Fruit fly (Drosophila melanogaster): Measurements from ENCODE around the gene HUWE1.

The HUWE1 gene

DNA sequence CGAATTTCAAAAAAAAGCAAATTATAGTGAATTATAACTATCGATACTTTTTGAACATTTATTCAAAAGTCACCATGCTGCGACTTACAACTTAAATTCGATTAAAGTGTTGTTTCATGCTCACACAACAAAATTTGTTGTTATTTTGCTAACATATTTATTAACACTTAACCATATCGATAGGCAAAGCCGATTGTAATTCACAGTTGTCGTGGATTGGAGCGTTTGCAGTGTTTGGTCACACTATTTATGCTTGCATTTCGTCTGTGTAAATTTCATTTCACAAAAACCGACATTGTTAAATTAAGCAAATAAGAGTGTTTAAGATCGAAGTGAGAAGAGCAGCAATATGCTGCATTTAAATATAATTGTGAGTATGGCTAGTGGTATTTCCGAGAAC is at the start of gene HUWE1:
HUWE1 (plus strand) TSS at position 220 of the 400 bp plus-strand sequence.
- TF ChIP-seq CG12605 (GFP tag; IDR thresholded peaks at IDR 0.05) (no peak), CG14655 (GFP tag; optimal IDR thresholded peaks at IDR 0.05) (no peak), CG15710 (tag; optimal IDR thresholded peaks at IDR 0.05) (peak; percentile 1), CG17806 (tag; optimal IDR thresholded peaks at IDR 0.05) (no peak), gl (tag; optimal IDR thresholded peaks at IDR 0.05) (no peak), CG34367 (tag; optimal IDR thresholded peaks at IDR 0.05) (no peak)

DNA sequence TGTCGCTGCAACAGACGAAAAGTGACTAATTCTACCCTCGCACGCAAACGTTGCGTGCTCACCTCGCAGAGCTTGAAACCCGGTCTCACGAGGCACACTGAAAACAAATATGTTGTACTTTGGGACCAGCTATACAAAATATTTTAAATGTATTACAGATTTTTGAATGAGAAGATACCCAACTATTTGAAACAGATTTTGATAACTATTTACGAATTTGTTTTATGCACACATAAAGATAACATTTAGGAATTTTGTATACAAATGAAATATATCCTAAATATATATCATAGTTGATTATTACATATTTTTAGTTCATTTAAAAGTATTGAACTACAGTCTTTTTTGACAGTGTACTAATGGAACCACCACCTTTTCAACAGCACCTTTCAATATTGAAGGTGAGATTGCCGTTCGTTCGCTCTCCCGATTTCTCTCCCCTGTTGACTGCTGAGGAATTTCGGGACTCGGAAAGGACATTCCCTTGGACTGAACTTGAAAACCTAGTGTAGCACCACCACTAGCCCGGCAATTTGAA is 41.3 kb upstream of the HUWE1 start, which contains the start of gene CG15646:
CG15646 (minus strand) TSS at position 4 of the 538 bp plus-strand sequence.
- peak; percentile 77 for TF ChIP-seq Snoo (tag; optimal IDR thresholded peaks at IDR 0.05)
- TF ChIP-seq CG13204 (GFP tag; optimal IDR thresholded peaks at IDR 0.05) = peak; percentile 23
- TF ChIP-seq CG17806 (tag; optimal IDR thresholded peaks at IDR 0.05) = peak; percentile 83
- TF ChIP-seq fd96Ca (GFP tag; IDR thresholded peaks at IDR 0.05) = no peak
- peak; percentile 58 for TF ChIP-seq D1 (tag; optimal IDR thresholded peaks at IDR 0.05)
- TF ChIP-seq CG9948 (tag; optimal IDR thresholded peaks at IDR 0.05) = peak; percentile 84
- TF ChIP-seq Pif1B (GFP tag; optimal IDR thresholded peaks at IDR 0.05) = peak; percentile 54
- TF ChIP-seq CG10348 (GFP tag; IDR thresholded peaks at IDR 0.05) = no peak
- TF ChIP-seq CG8301 (tag; optimal IDR thresholded peaks at IDR 0.05) = peak; percentile 66
- peak; percentile 52 for TF ChIP-seq Pif1A (GFP tag; optimal IDR thresholded peaks at IDR 0.05)
- TF ChIP-seq CG14655 (GFP tag; optimal IDR thresholded peaks at IDR 0.05) = peak; percentile 73
- peak; percentile 45 for TF ChIP-seq gl (tag; optimal IDR thresholded peaks at IDR 0.05)
- TF ChIP-seq CG4496 (GFP tag; IDR thresholded peaks at IDR 0.05) = peak; percentile 33; the same call in 1 of the 3 replicates
- peak; percentile 80 for TF ChIP-seq CG15710 (tag; optimal IDR thresholded peaks at IDR 0.05)
- TF ChIP-seq Ets98B (GFP tag; IDR thresholded peaks at IDR 0.05) = no peak
- TF ChIP-seq EcR (GFP tag; optimal IDR thresholded peaks at IDR 0.05) = no peak
- TF ChIP-seq CG32121 (GFP tag; IDR thresholded peaks at IDR 0.05) = no peak
- peak; percentile 87 for TF ChIP-seq CG8159 (tag; optimal IDR thresholded peaks at IDR 0.05)
- peak; percentile 72 for TF ChIP-seq CG34367 (tag; optimal IDR thresholded peaks at IDR 0.05)
- no peak for TF ChIP-seq CG12605 (GFP tag; IDR thresholded peaks at IDR 0.05)
- no peak for TF ChIP-seq rn (GFP tag; IDR thresholded peaks at IDR 0.05)

dm6 chrX:15674337-15674736 is 38.1 kb upstream of the HUWE1 start:
- no peak for TF ChIP-seq CG14655 (GFP tag; optimal IDR thresholded peaks at IDR 0.05)
- TF ChIP-seq CG32121 (GFP tag; IDR thresholded peaks at IDR 0.05) = no peak
- no peak for TF ChIP-seq CG15710 (tag; optimal IDR thresholded peaks at IDR 0.05)
- no peak for TF ChIP-seq CG4496 (GFP tag; IDR thresholded peaks at IDR 0.05)
- TF ChIP-seq Snoo (tag; optimal IDR thresholded peaks at IDR 0.05) = no peak
- no peak for TF ChIP-seq EcR (GFP tag; optimal IDR thresholded peaks at IDR 0.05)
- TF ChIP-seq CG12605 (GFP tag; IDR thresholded peaks at IDR 0.05) = no peak

DNA sequence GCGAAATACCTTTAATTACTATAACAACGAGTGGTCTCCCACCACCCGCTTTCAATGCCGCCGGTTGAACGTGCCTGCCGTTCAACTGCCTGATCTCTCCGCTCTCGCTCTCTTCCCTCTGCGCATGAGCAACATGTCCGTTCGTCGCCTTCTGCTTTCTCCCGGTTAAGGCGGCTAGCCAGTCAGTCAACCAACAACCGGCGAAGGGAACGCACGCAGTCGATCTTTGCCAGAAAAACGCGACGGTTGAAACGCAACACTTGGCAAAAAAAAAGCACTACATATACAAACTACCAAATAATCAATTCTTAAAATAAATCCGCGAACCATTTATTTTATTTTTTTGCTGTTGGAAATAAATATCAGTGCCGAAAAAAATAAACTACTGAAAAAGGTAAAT is 37.1 kb upstream of the HUWE1 start, which contains the start of gene CG12708:
CG12708 (plus strand) TSS at position 183 of the 400 bp plus-strand sequence.
- TF ChIP-seq CG8159 (tag; optimal IDR thresholded peaks at IDR 0.05) = no peak
- no peak for TF ChIP-seq CG9948 (tag; optimal IDR thresholded peaks at IDR 0.05)
- peak; percentile 6 for TF ChIP-seq CG8301 (tag; optimal IDR thresholded peaks at IDR 0.05)
- peak; percentile 18 for TF ChIP-seq CG14655 (GFP tag; optimal IDR thresholded peaks at IDR 0.05)
- TF ChIP-seq CG32121 (GFP tag; IDR thresholded peaks at IDR 0.05) = no peak
- peak; percentile 19 for TF ChIP-seq EcR (GFP tag; optimal IDR thresholded peaks at IDR 0.05)
- TF ChIP-seq CG34367 (tag; optimal IDR thresholded peaks at IDR 0.05) = no peak
- TF ChIP-seq CG17806 (tag; optimal IDR thresholded peaks at IDR 0.05) = peak; percentile 6
- TF ChIP-seq CG15710 (tag; optimal IDR thresholded peaks at IDR 0.05) = no peak
- peak; percentile 44 for TF ChIP-seq Ets98B (GFP tag; IDR thresholded peaks at IDR 0.05)
- peak; percentile 32 for TF ChIP-seq Pif1A (GFP tag; optimal IDR thresholded peaks at IDR 0.05)
- no peak for TF ChIP-seq gl (tag; optimal IDR thresholded peaks at IDR 0.05)
- no peak for TF ChIP-seq CG10348 (GFP tag; IDR thresholded peaks at IDR 0.05)
- no peak for TF ChIP-seq CG13204 (GFP tag; optimal IDR thresholded peaks at IDR 0.05)
- TF ChIP-seq Pif1B (GFP tag; optimal IDR thresholded peaks at IDR 0.05) = peak; percentile 35
- no peak; the same call in 2 of the 3 replicates for TF ChIP-seq fd96Ca (GFP tag; IDR thresholded peaks at IDR 0.05)
- TF ChIP-seq D1 (tag; optimal IDR thresholded peaks at IDR 0.05) = no peak
- TF ChIP-seq Snoo (tag; optimal IDR thresholded peaks at IDR 0.05) = peak; percentile 16
- 0 out of 2 replicates have a peak, but pooled peaks have one; percentile 21 for TF ChIP-seq CG12605 (GFP tag; IDR thresholded peaks at IDR 0.05)
- no peak for TF ChIP-seq rn (GFP tag; IDR thresholded peaks at IDR 0.05)
- peak; percentile 56; the same call in 1 of the 3 replicates for TF ChIP-seq CG4496 (GFP tag; IDR thresholded peaks at IDR 0.05)

DNA sequence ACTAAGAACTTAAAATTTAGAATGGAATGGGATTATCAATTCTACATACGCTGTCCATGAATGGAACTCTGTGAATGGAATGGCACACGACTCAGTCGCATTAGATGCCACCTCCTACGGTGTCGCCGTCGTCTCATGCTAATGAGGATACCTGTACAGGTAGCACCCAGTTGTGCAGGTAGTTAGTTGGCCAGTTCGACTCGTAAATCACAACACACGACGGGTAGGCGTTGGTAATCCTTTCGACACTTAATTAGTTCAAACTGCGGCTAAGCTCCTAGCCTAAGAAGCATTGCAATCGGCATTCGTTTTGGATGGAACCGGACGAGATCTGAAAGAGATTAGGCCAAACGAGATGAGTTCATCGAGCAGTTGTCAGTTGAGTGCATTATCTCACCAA is 28.0 kb upstream of the HUWE1 start:
- no peak for TF ChIP-seq D1 (tag; optimal IDR thresholded peaks at IDR 0.05)
- no peak for TF ChIP-seq CG17806 (tag; optimal IDR thresholded peaks at IDR 0.05)
- no peak for TF ChIP-seq EcR (GFP tag; optimal IDR thresholded peaks at IDR 0.05)
- no peak for TF ChIP-seq CG8159 (tag; optimal IDR thresholded peaks at IDR 0.05)
- no peak for TF ChIP-seq rn (GFP tag; IDR thresholded peaks at IDR 0.05)
- TF ChIP-seq CG14655 (GFP tag; optimal IDR thresholded peaks at IDR 0.05) = no peak
- no peak for TF ChIP-seq CG34367 (tag; optimal IDR thresholded peaks at IDR 0.05)
- TF ChIP-seq CG13204 (GFP tag; optimal IDR thresholded peaks at IDR 0.05) = no peak
- TF ChIP-seq Pif1A (GFP tag; optimal IDR thresholded peaks at IDR 0.05) = no peak
- TF ChIP-seq Pif1B (GFP tag; optimal IDR thresholded peaks at IDR 0.05) = no peak
- no peak for TF ChIP-seq CG10348 (GFP tag; IDR thresholded peaks at IDR 0.05)
- TF ChIP-seq gl (tag; optimal IDR thresholded peaks at IDR 0.05) = no peak
- no peak for TF ChIP-seq fd96Ca (GFP tag; IDR thresholded peaks at IDR 0.05)
- TF ChIP-seq CG4496 (GFP tag; IDR thresholded peaks at IDR 0.05) = no peak
- TF ChIP-seq CG8301 (tag; optimal IDR thresholded peaks at IDR 0.05) = no peak
- no peak for TF ChIP-seq CG12605 (GFP tag; IDR thresholded peaks at IDR 0.05)
- no peak for TF ChIP-seq CG32121 (GFP tag; IDR thresholded peaks at IDR 0.05)
- no peak for TF ChIP-seq CG15710 (tag; optimal IDR thresholded peaks at IDR 0.05)
- no peak for TF ChIP-seq Ets98B (GFP tag; IDR thresholded peaks at IDR 0.05)

Measured in whole organism, pupa.